Fruit fly (Drosophila melanogaster): ENCODE data around the gene SdhBL.

DNA sequence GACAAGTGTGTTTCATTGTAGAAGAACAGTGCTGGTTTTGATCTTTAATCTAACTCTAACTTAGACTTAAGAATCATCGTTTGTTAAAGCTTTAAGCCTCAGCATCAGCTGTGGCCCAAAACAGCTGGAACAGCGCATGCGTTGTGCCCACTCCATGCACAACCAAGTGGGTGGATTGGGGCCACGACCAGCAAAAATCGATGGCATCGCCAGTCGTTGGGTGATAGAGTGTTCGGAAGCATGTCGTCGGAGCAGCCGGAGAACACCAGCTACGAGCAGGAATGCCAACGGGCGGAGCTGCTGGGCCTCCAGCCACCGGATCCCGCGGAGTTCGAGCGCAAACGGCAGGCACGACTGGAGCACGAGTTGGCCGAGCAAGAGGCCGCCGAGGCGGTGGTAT is 34.2 kb upstream of the SdhBL start, which contains the start of gene CG32544:
- no peak for TF ChIP-seq Rel (GFP tag; optimal IDR thresholded peaks at IDR 0.05)
- no peak for TF ChIP-seq Rel (tag; optimal IDR thresholded peaks at IDR 0.05)
- no peak for TF ChIP-seq usp (GFP tag; optimal IDR thresholded peaks at IDR 0.05)
- TF ChIP-seq Myc (optimal IDR thresholded peaks at IDR 0.05) = no peak
- TF ChIP-seq GATAd (GFP tag; optimal IDR thresholded peaks at IDR 0.05) = no peak
- no peak for TF ChIP-seq Mio (GFP tag; optimal IDR thresholded peaks at IDR 0.05)
- no peak for TF ChIP-seq HLH106 (tag; optimal IDR thresholded peaks at IDR 0.05)
- TF ChIP-seq psq (GFP tag; optimal IDR thresholded peaks at IDR 0.05) = no peak
- TF ChIP-seq fru (GFP tag; optimal IDR thresholded peaks at IDR 0.05) = no peak
- TF ChIP-seq Dfd (GFP tag; optimal IDR thresholded peaks at IDR 0.05) = no peak
